Worm (Caenorhabditis elegans): Measurements from ENCODE around the gene irld-11.

- TF ChIP-seq aly-2 (tag; optimal IDR thresholded peaks at IDR 0.05), result no peak
- no peak for TF ChIP-seq skn-1 (tag; optimal IDR thresholded peaks at IDR 0.05)
- TF ChIP-seq lin-39 (tag; optimal IDR thresholded peaks at IDR 0.05), result no peak
- no peak for TF ChIP-seq elt-2 (tag; optimal IDR thresholded peaks at IDR 0.05)
- TF ChIP-seq nhr-77 (tag; optimal IDR thresholded peaks at IDR 0.05), result no peak
- TF ChIP-seq nhr-76 (tag; optimal IDR thresholded peaks at IDR 0.05), result no peak
- TF ChIP-seq egl-27 (tag; optimal IDR thresholded peaks at IDR 0.05), result no peak
- no peak for TF ChIP-seq elt-3 (tag; optimal IDR thresholded peaks at IDR 0.05)
- no peak for TF ChIP-seq daf-12 (tag; optimal IDR thresholded peaks at IDR 0.05)
Measured at ce11 chrV:1611570-1611969, 43.4 kb upstream of the irld-11 start.

Measured in whole organism, L3 larva.